Fruit fly (Drosophila melanogaster) whole organism, embryonic: ENCODE results near the gene CG12522.

ENCODE experiments used
- ATbp ChIP-seq: fragments of 200-800 bp; sonication (Bioruptor generic); optimal IDR thresholded peaks from 2 replicates; lab custom pipeline; 2017; ENCODE audit warnings: missing biosample characterization, mild to moderate bottlenecking, missing genetic modification characterization, missing genetic modification reagents
- Atf3 ChIP-seq: fragments of 200-800 bp; sonication (Bioruptor generic); optimal IDR thresholded peaks from 3 replicates; lab custom pipeline; 2016; ENCODE audit warnings: missing biosample characterization, missing genetic modification characterization
- CG10431 ChIP-seq: fragments of 200-800 bp; sonication (Bioruptor generic); optimal IDR thresholded peaks from 3 replicates; lab custom pipeline; 2018; ENCODE audit warnings: missing biosample characterization, mild to moderate bottlenecking, missing genetic modification characterization
- CG10959 ChIP-seq: fragments of 200-800 bp; sonication (Bioruptor generic); IDR thresholded peaks from 2 replicates; pipeline ENCODE4 v1.3.6; 2022; ENCODE audit warnings: missing biosample characterization, missing genetic modification characterization
- CG10979 ChIP-seq: fragments of 200-800 bp; sonication (Bioruptor generic); optimal IDR thresholded peaks from 2 replicates; lab custom pipeline; 2018; ENCODE audit warnings: missing biosample characterization, mild to moderate bottlenecking, missing genetic modification characterization, moderate library complexity
- CG11456 ChIP-seq: fragments of 200-800 bp; sonication (Bioruptor generic); IDR thresholded peaks from 3 replicates; pipeline ENCODE4 v1.3.6; 2022; ENCODE audit warnings: missing biosample characterization, missing genetic modification characterization
- CG11560 ChIP-seq: fragments of 200-800 bp; sonication (Bioruptor generic); IDR thresholded peaks from 3 replicates; pipeline ENCODE4 v1.3.6; 2022; ENCODE audit warnings: missing biosample characterization, missing genetic modification characterization
- CG11695 ChIP-seq: fragments of 200-800 bp; sonication (Bioruptor generic); IDR thresholded peaks from 3 replicates; pipeline ENCODE4 v1.3.6; 2022; ENCODE audit warnings: missing biosample characterization, missing genetic modification characterization
- CG12391 ChIP-seq: fragments of 200-800 bp; sonication (Bioruptor generic); optimal IDR thresholded peaks from 3 replicates; lab custom pipeline; 2018; ENCODE audit warnings: missing biosample characterization, mild to moderate bottlenecking, missing genetic modification characterization, moderate library complexity
- CG13624 ChIP-seq: fragments of 200-800 bp; sonication (Bioruptor generic); optimal IDR thresholded peaks from 2 replicates; lab custom pipeline; 2016; ENCODE audit warnings: missing biosample characterization, missing genetic modification characterization
- CG14860 ChIP-seq: fragments of 200-800 bp; sonication (Bioruptor generic); IDR thresholded peaks from 3 replicates; pipeline ENCODE4 v1.3.6; 2022; ENCODE audit warnings: missing biosample characterization, missing genetic modification characterization; ENCODE audit not compliant: partially characterized antibody
- CG15601 ChIP-seq: fragments of 200-800 bp; sonication (Bioruptor generic); optimal IDR thresholded peaks from 3 replicates; lab custom pipeline; 2019; ENCODE audit warnings: missing biosample characterization, mild to moderate bottlenecking, missing genetic modification characterization, moderate library complexity
- CG17186 ChIP-seq: fragments of 200-800 bp; sonication (Bioruptor generic); optimal IDR thresholded peaks from 3 replicates; lab custom pipeline; 2017; ENCODE audit warnings: missing biosample characterization, missing genetic modification reagents, missing genetic modification characterization
- CG17361 ChIP-seq: fragments of 200-800 bp; sonication (Bioruptor generic); IDR thresholded peaks from 3 replicates; pipeline ENCODE4 v1.3.6; 2022; ENCODE audit warnings: missing biosample characterization, missing genetic modification characterization
- CG1832 ChIP-seq: fragments of 200-800 bp; sonication (Bioruptor generic); optimal IDR thresholded peaks from 2 replicates; lab custom pipeline; 2017; ENCODE audit warnings: missing biosample characterization, mild to moderate bottlenecking, missing genetic modification characterization, inconsistent platforms
- CG6813 ChIP-seq: fragments of 200-800 bp; sonication (Bioruptor generic); optimal IDR thresholded peaks from 2 replicates; lab custom pipeline; 2017; ENCODE audit warnings: missing biosample characterization, missing genetic modification characterization, mild to moderate bottlenecking, moderate library complexity, missing genetic modification reagents
- CG8944 ChIP-seq: fragments of 200-800 bp; sonication (Bioruptor generic); optimal IDR thresholded peaks from 3 replicates; lab custom pipeline; 2016; ENCODE audit warnings: missing biosample characterization, missing genetic modification characterization
- CG9817 ChIP-seq: fragments of 200-800 bp; sonication (Bioruptor generic); optimal IDR thresholded peaks from 2 replicates; lab custom pipeline; 2018; ENCODE audit warnings: missing biosample characterization, mild to moderate bottlenecking, missing genetic modification characterization, moderate library complexity
- CkIIα-i1 ChIP-seq: fragments of 200-800 bp; sonication (Bioruptor generic); IDR thresholded peaks from 2 replicates; pipeline ENCODE4 v1.3.6; 2022; ENCODE audit warnings: missing biosample characterization, missing genetic modification characterization
- CrebB ChIP-seq: fragments of 200-800 bp; sonication (Bioruptor generic); optimal IDR thresholded peaks from 3 replicates; lab custom pipeline; 2018; ENCODE audit warnings: missing biosample characterization, mild to moderate bottlenecking, missing genetic modification characterization
- D19B ChIP-seq: fragments of 200-800 bp; sonication (Bioruptor generic); optimal IDR thresholded peaks from 2 replicates; lab custom pipeline; 2017; ENCODE audit warnings: missing biosample characterization, mild to moderate bottlenecking, missing genetic modification characterization
- Deaf1 ChIP-seq: fragments of 200-800 bp; optimal IDR thresholded peaks from 3 replicates; lab custom pipeline; 2019; ENCODE audit warnings: missing biosample characterization, mild to moderate bottlenecking, missing genetic modification characterization, moderate library complexity
- Ets97D ChIP-seq: fragments of 200-800 bp; sonication (Bioruptor generic); optimal IDR thresholded peaks from 3 replicates; lab custom pipeline; 2016; ENCODE audit warnings: missing biosample characterization, missing genetic modification characterization
- HLHmδ ChIP-seq: fragments of 200-800 bp; sonication (Bioruptor generic); optimal IDR thresholded peaks from 2 replicates; lab custom pipeline; 2018; ENCODE audit warnings: missing biosample characterization, mild to moderate bottlenecking, missing genetic modification characterization, moderate library complexity
- Hmr ChIP-seq: fragments of 200-800 bp; sonication (Bioruptor generic); optimal IDR thresholded peaks from 3 replicates; lab custom pipeline; 2017; ENCODE audit warnings: mild to moderate bottlenecking, missing biosample characterization, missing genetic modification reagents, missing genetic modification characterization
- Lhr ChIP-seq: fragments of 200-800 bp; sonication (Bioruptor generic); optimal IDR thresholded peaks from 3 replicates; lab custom pipeline; 2017; ENCODE audit warnings: mild to moderate bottlenecking, missing biosample characterization, missing genetic modification reagents, missing genetic modification characterization
- Sry-δ ChIP-seq: fragments of 200-800 bp; sonication (Bioruptor generic); optimal IDR thresholded peaks from 2 replicates; lab custom pipeline; 2016; ENCODE audit warnings: missing biosample characterization, missing genetic modification characterization
- Xbp1 ChIP-seq: fragments of 200-800 bp; sonication (Bioruptor generic); optimal IDR thresholded peaks from 3 replicates; lab custom pipeline; 2016; ENCODE audit warnings: missing biosample characterization, mild to moderate bottlenecking, missing genetic modification characterization
- Xrp1 ChIP-seq: fragments of 200-800 bp; sonication (Bioruptor generic); IDR thresholded peaks from 2 replicates; pipeline ENCODE4 v1.3.6; 2022; ENCODE audit warnings: missing biosample characterization, missing genetic modification characterization
- ase ChIP-seq: fragments of 200-800 bp; sonication (Bioruptor generic); IDR thresholded peaks from 3 replicates; pipeline ENCODE4 v1.3.6; 2022; ENCODE audit warnings: missing biosample characterization, missing genetic modification characterization
- bab2 ChIP-seq: fragments of 200-800 bp; sonication (Bioruptor generic); optimal IDR thresholded peaks from 2 replicates; lab custom pipeline; 2016; ENCODE audit warnings: missing biosample characterization, missing genetic modification characterization
- bigmax ChIP-seq: fragments of 200-800 bp; sonication (Bioruptor generic); optimal IDR thresholded peaks from 2 replicates; lab custom pipeline; 2018; ENCODE audit warnings: missing biosample characterization, mild to moderate bottlenecking, missing genetic modification characterization
- caup ChIP-seq: fragments of 200-800 bp; sonication (Bioruptor generic); optimal IDR thresholded peaks from 3 replicates; lab custom pipeline; 2017; ENCODE audit warnings: missing biosample characterization, mild to moderate bottlenecking, missing genetic modification characterization, moderate library complexity; ENCODE audit not compliant: severe bottlenecking
- cg ChIP-seq: fragments of 200-800 bp; sonication (Bioruptor generic); optimal IDR thresholded peaks from 3 replicates; lab custom pipeline; 2019; ENCODE audit warnings: missing biosample characterization, mild to moderate bottlenecking, missing genetic modification characterization, moderate library complexity
- crp ChIP-seq, 2 experiments: fragments of 200-800 bp; sonication (Bioruptor generic); optimal IDR thresholded peaks; 2 replicates in 1 of 2; 3 replicates in 1 of 2; lab custom pipeline; 2017; ENCODE audit warnings: missing biosample characterization in 2 of 2, missing genetic modification characterization in 2 of 2, mild to moderate bottlenecking in 1 of 2, moderate library complexity in 1 of 2
- da ChIP-seq: fragments of 200-800 bp; sonication (Bioruptor generic); optimal IDR thresholded peaks from 2 replicates; lab custom pipeline; 2016; ENCODE audit warnings: missing biosample characterization, missing genetic modification characterization
- dati ChIP-seq: fragments of 200-800 bp; sonication (Bioruptor generic); IDR thresholded peaks from 2 replicates; pipeline ENCODE4 v1.3.6; 2022; ENCODE audit warnings: missing biosample characterization, missing genetic modification characterization
- dimm ChIP-seq: fragments of 200-800 bp; sonication (Bioruptor generic); IDR thresholded peaks from 2 replicates; pipeline ENCODE4 v1.3.6; 2022; ENCODE audit warnings: missing biosample characterization, missing genetic modification characterization
- disco-r ChIP-seq: fragments of 200-800 bp; sonication (Bioruptor generic); optimal IDR thresholded peaks from 2 replicates; lab custom pipeline; 2016; ENCODE audit warnings: missing biosample characterization, missing genetic modification characterization
- dmrt11E ChIP-seq: fragments of 200-800 bp; sonication (Bioruptor generic); optimal IDR thresholded peaks from 3 replicates; lab custom pipeline; 2018; ENCODE audit warnings: missing biosample characterization, mild to moderate bottlenecking, missing genetic modification characterization, moderate library complexity
- her ChIP-seq: fragments of 200-800 bp; sonication (Bioruptor generic); optimal IDR thresholded peaks from 2 replicates; lab custom pipeline; 2016; ENCODE audit warnings: missing biosample characterization, missing genetic modification characterization
- inv ChIP-seq: fragments of 200-800 bp; sonication (Bioruptor generic); IDR thresholded peaks from 2 replicates; pipeline ENCODE4 v1.3.6; 2022; ENCODE audit warnings: missing biosample characterization, missing genetic modification characterization; ENCODE audit not compliant: partially characterized antibody
- jumu ChIP-seq: fragments of 200-800 bp; sonication (Bioruptor generic); optimal IDR thresholded peaks from 3 replicates; lab custom pipeline; 2016; ENCODE audit warnings: missing biosample characterization, missing genetic modification characterization
- kah ChIP-seq: fragments of 200-800 bp; sonication (Bioruptor generic); optimal IDR thresholded peaks from 2 replicates; lab custom pipeline; 2018; ENCODE audit warnings: missing biosample characterization, mild to moderate bottlenecking, missing genetic modification characterization
- kni ChIP-seq: fragments of 200-800 bp; sonication (Bioruptor generic); optimal IDR thresholded peaks from 3 replicates; lab custom pipeline; 2017; ENCODE audit warnings: mild to moderate bottlenecking, missing biosample characterization, missing genetic modification reagents, missing genetic modification characterization
- oc ChIP-seq: fragments of 200-800 bp; sonication (Bioruptor generic); optimal IDR thresholded peaks from 2 replicates; lab custom pipeline; 2018; ENCODE audit warnings: missing biosample characterization, mild to moderate bottlenecking, missing genetic modification characterization, moderate library complexity
- pfk ChIP-seq: fragments of 200-800 bp; sonication (Bioruptor generic); optimal IDR thresholded peaks from 2 replicates; lab custom pipeline; 2018; ENCODE audit warnings: missing biosample characterization, mild to moderate bottlenecking, missing genetic modification characterization, moderate library complexity
- ranshi ChIP-seq: fragments of 200-800 bp; sonication (Bioruptor generic); IDR thresholded peaks from 2 replicates; pipeline ENCODE4 v1.3.6; 2022; ENCODE audit warnings: missing biosample characterization, missing genetic modification characterization
- sob ChIP-seq: fragments of 200-800 bp; sonication (Bioruptor generic); IDR thresholded peaks from 2 replicates; pipeline ENCODE4 v1.3.6; 2022; ENCODE audit warnings: missing biosample characterization, missing genetic modification characterization
- wdn ChIP-seq: fragments of 200-800 bp; sonication (Bioruptor generic); IDR thresholded peaks from 2 replicates; pipeline ENCODE4 v1.3.6; 2022; ENCODE audit warnings: missing biosample characterization, missing genetic modification characterization
- z ChIP-seq: fragments of 200-800 bp; sonication (Bioruptor generic); IDR thresholded peaks from 3 replicates; pipeline ENCODE4 v1.3.6; 2022; ENCODE audit warnings: missing biosample characterization, missing genetic modification characterization

The CG12522 gene

DNA sequence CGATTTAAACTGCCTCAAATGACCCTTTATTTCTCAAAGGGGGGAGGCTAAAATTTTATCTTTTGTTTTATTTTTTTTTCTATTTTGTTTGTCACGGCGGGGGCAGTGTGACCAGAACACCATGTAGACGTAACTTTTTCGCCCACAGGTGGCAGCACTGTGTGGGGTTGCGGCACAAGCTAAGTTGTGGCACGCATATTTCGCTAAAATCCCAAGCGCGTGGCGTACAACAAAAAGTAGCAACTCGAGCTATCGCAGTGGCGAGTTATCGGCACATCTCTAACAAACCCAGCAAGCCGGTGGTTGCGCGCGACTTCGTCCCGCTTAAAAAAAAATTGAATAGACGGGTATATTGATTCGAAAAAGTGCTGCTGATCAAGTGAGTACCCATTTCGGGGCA is 15.1 kb downstream of the CG12522 start, which contains the start of the genes Ufd1 and NaPi-III (continued):
- TF ChIP-seq z (GFP tag; lab: Robert Waterston, UW) (no peak), HLHmδ (no peak), Deaf1 (tag; lab: Kevin White, UChicago) (no peak), dimm (no peak), CG11560 (peak; percentile 78), Xrp1 (GFP tag; lab: Robert Waterston, UW) (no peak), CG13624 (GFP tag; lab: Kevin White, UChicago) (peak; percentile 68), CG9817 (tag; lab: Kevin White, UChicago) (peak; percentile 15), Xbp1 (GFP tag; lab: Kevin White, UChicago) (peak; percentile 40), CG1832 (GFP tag; lab: Kevin White, UChicago) (no peak), ase (GFP tag; lab: Robert Waterston, UW) (no peak), kah (GFP tag; lab: Kevin White, UChicago) (peak; percentile 94), crp (GFP tag; optimal IDR thresholded peaks at IDR 0.05; lab: Kevin White, UChicago) (peak in 1 of 2 experiments; percentile 69), wdn (GFP tag; lab: Robert Waterston, UW) (no peak), bigmax (no peak), CG17361 (GFP tag; lab: Robert Waterston, UW) (no peak), CG11456 (GFP tag; lab: Robert Waterston, UW) (peak; percentile 75; the same call in 2 of the 3 replicates), Atf3 (GFP tag; lab: Kevin White, UChicago) (peak; percentile 5), CrebB (tag; lab: Kevin White, UChicago) (peak; percentile 14), pfk (no peak), her (peak; percentile 54), CG11695 (GFP tag; lab: Robert Waterston, UW) (no peak), CG12391 (peak; percentile 57), Hmr (GFP tag; lab: Kevin White, UChicago) (peak; percentile 90), CG6813 (no peak), Sry-δ (GFP tag; lab: Kevin White, UChicago) (peak; percentile 97), jumu (GFP tag; lab: Kevin White, UChicago) (peak; percentile 79), CG10431 (GFP tag; lab: Kevin White, UChicago) (peak; percentile 13), CG8944 (GFP tag; lab: Kevin White, UChicago) (peak; percentile 36), bab2 (GFP tag; lab: Kevin White, UChicago) (peak; percentile 14), dati (GFP tag; lab: Robert Waterston, UW) (no peak), Ets97D (GFP tag; lab: Kevin White, UChicago) (peak; percentile 92), da (GFP tag; lab: Kevin White, UChicago) (peak; percentile 39), Lhr (peak; percentile 98), disco-r (GFP tag; lab: Kevin White, UChicago) (no peak), CG14860 (GFP tag; lab: Robert Waterston, UW) (peak; percentile 64), CG10979 (no peak), D19B (GFP tag; lab: Kevin White, UChicago) (no peak), oc (tag; lab: Kevin White, UChicago) (no peak), ATbp (no peak), dmrt11E (tag; lab: Kevin White, UChicago) (peak; percentile 20), CG10959 (GFP tag; lab: Robert Waterston, UW) (no peak), CG15601 (peak; percentile 71), sob (GFP tag; lab: Robert Waterston, UW) (peak; percentile 68), CkIIα-i1 (GFP tag; lab: Robert Waterston, UW) (no peak), ranshi (GFP tag; lab: Robert Waterston, UW) (peak; percentile 45; the same call in 1 of the 2 replicates), cg (no peak), caup (GFP tag; lab: Kevin White, UChicago) (peak; percentile 38), inv (GFP tag; lab: Robert Waterston, UW) (peak; percentile 71; the same call in 1 of the 2 replicates), kni (GFP tag; lab: Kevin White, UChicago) (no peak), CG17186 (GFP tag; lab: Kevin White, UChicago) (peak; percentile 92)
